Worm (Caenorhabditis elegans) whole organism, L4/young adult: ENCODE data around the gene tbx-35.
A peak's percentile ranks its signal among the peaks of the same experiment; 100 is the strongest.
"Not testable (repeated sequence)": the region's sequence is repeated elsewhere in the genome, so short reads cannot be mapped to it uniquely, and the experiment has no call there.

Source experiments
- W03F9.2 ChIP-seq: fragments of 150-350 bp; optimal IDR thresholded peaks from 2 replicates; lab custom pipeline; 2014; ENCODE audit warnings: missing biosample characterization, missing genetic modification characterization
- dao-5 ChIP-seq: sonication (generic microtip); optimal IDR thresholded peaks from 2 replicates; lab custom pipeline; 2016; ENCODE audit warnings: missing genotype, missing genetic modification characterization, moderate library complexity, missing compliant biosample characterization
- him-1 ChIP-seq: sonication (generic microtip); optimal IDR thresholded peaks from 2 replicates; lab custom pipeline; 2016; ENCODE audit warnings: missing genotype, missing genetic modification reagents, missing genetic modification characterization, missing compliant biosample characterization

Gene tbx-35

ce11 chrII:5544764-5545163, 19.6 kb upstream of the tbx-35 start, which contains the start of gene ins-13:
ins-13 (minus strand) TSS chrII:5544864.
- TF ChIP-seq him-1 (tag; lab: Kevin White, UChicago) (no peak), W03F9.2 (tag; lab: Kevin White, UChicago) (no peak), dao-5 (tag; lab: Kevin White, UChicago) (no peak)

DNA sequence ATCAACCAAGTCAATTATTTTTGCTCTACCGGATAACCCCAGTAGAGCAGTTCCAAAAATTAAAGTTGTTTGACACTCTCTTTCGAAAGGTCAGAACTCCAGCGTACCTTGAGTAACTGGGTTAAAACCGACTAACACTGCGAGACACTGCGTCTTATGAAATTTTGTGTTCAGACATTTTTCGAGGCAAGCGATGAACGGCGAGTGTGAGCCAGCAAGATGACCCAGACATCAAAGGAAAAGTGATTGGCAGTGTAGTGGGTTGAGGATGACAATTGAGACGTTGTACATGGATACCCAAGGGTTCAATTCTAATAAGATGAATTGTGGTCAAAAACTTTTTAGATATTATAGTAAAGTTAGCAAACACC, 18.9 kb upstream of the tbx-35 start:
- no peak for TF ChIP-seq dao-5 (tag; lab: Kevin White, UChicago)
- TF ChIP-seq him-1 (tag; lab: Kevin White, UChicago): no peak
- no peak for TF ChIP-seq W03F9.2 (tag; lab: Kevin White, UChicago)

DNA sequence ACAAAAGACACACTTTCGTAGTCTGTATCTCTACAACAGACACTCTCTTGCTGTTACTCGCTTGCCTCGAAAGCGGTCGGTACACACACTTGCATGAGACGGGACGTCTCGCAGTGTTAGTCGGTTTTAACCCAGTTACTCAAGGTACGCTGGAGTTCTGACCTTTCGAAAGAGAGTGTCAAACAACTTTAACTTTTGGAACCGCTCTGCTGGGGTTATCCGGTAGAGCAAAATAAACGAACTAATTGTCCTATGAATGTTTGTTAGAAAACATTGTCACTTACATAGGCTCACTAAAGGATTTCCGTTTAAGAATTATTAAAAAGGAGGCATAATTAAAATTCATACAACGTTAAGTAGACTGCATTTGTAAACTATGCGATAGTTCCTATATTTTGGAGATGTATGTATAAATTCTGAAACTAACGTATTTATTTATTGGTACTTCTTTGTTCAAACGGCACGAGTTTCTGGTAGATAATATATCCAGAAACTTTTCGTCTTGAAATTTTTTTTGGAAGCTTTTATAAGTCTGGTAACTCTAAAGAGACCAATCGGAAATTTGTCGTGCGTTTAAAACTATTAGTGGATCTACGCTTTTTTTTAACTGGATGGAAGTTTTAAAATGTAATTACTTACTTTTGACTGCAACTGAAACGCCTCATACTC, 18.4 kb upstream of the tbx-35 start:
- TF ChIP-seq dao-5 (tag; lab: Kevin White, UChicago): peak; percentile 89
- TF ChIP-seq him-1 (tag; lab: Kevin White, UChicago): peak; percentile 98
- peak; percentile 80 for TF ChIP-seq W03F9.2 (tag; lab: Kevin White, UChicago)

DNA sequence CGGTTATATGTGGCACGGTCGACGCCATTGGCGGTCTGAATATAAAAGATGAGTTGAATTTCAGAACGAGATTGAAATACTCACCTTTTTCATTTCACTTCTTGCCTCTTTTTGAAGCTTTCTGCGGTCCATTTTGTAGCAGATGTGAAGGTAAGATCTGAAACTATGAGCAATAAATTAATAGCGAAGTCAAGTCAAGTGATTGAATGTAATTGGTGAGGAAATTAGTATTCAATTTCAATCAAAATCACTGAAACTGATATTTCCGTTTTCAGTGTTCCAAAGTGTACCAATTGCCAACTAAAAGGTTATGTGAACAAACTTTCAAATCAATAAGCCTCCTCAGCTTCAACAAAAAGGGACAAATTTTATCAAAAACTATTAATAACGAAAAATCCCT, 16.5 kb upstream of the tbx-35 start, which contains the start of gene C17C3.24:
C17C3.24 (minus strand) TSS at position 101 of the 400 bp plus-strand sequence.
- no peak for TF ChIP-seq dao-5 (tag; lab: Kevin White, UChicago)
- no peak for TF ChIP-seq W03F9.2 (tag; lab: Kevin White, UChicago)
- TF ChIP-seq him-1 (tag; lab: Kevin White, UChicago): no peak

DNA sequence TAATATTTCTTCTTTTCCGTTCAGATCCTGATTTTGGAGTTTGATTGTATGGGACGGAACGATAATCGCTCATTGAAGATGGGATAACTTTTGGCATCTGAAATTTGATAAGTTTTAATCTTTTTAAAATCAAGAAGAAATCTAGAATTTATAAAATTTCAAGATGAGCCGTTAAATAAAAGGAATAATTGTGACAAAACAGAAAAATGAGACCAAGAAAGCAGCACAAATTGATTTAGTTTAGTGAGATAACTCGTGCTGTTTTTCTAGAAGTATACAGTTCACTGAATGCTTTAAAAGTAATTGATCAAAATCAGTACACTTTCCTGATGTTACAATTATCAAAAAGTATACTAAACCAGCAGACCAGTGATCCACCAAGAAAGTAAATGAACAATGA, 14.9 kb upstream of the tbx-35 start, which contains the start of gene hlh-27:
hlh-27 (minus strand) TSS at position 101 of the 400 bp plus-strand sequence.
- not testable (repeated sequence) for TF ChIP-seq him-1, W03F9.2, dao-5 (tag; lab: Kevin White, UChicago)

ce11 chrII:5537524-5537923, 12.3 kb upstream of the tbx-35 start, which contains the start of gene C17C3.11:
C17C3.11 (plus strand) TSS chrII:5537824.
- TF ChIP-seq W03F9.2 (tag; lab: Kevin White, UChicago): no peak
- no peak for TF ChIP-seq dao-5 (tag; lab: Kevin White, UChicago)
- TF ChIP-seq him-1 (tag; lab: Kevin White, UChicago): no peak

ce11 chrII:5537078-5537477, 11.9 kb upstream of the tbx-35 start:
- no peak for TF ChIP-seq W03F9.2 (tag; lab: Kevin White, UChicago)
- TF ChIP-seq dao-5 (tag; lab: Kevin White, UChicago): no peak
- no peak for TF ChIP-seq him-1 (tag; lab: Kevin White, UChicago)

DNA sequence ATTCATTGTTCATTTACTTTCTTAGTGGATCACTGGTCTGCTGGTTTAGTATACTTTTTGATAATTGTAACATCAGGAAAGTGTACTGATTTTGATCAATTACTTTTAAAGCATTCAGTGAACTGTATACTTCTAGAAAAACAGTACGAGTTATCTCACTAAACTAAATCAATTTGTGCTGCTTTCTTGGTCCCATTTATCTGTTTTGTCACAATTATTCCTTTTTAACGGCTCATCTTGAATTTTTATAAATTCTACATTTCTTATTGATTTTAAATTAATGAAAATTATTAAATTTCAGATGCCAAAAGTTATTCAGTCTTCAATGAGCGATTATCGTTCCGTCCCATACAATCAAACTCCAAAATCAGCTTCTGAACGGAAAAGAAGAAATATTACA, 9.7 kb upstream of the tbx-35 start, which contains the start of gene hlh-25:
hlh-25 (plus strand) TSS at position 301 of the 400 bp plus-strand sequence.
- TF ChIP-seq him-1, dao-5, W03F9.2 (tag; lab: Kevin White, UChicago): not testable (repeated sequence)

ce11 chrII:5533642-5534041, 8.4 kb upstream of the tbx-35 start, which contains the start of gene hlh-26:
hlh-26 (minus strand) TSS chrII:5533742.
- TF ChIP-seq dao-5 (tag; lab: Kevin White, UChicago) (no peak), W03F9.2 (tag; lab: Kevin White, UChicago) (no peak), him-1 (tag; lab: Kevin White, UChicago) (no peak)

- TF ChIP-seq W03F9.2 (tag; lab: Kevin White, UChicago): no peak
- TF ChIP-seq dao-5 (tag; lab: Kevin White, UChicago): no peak
- TF ChIP-seq him-1 (tag; lab: Kevin White, UChicago): no peak
These were observed 6.7 kb upstream of the tbx-35 start, which contains the start of gene C17C3.9 for ce11 chrII:5531855-5532328. C17C3.9 (minus strand) TSS chrII:5532278.

DNA sequence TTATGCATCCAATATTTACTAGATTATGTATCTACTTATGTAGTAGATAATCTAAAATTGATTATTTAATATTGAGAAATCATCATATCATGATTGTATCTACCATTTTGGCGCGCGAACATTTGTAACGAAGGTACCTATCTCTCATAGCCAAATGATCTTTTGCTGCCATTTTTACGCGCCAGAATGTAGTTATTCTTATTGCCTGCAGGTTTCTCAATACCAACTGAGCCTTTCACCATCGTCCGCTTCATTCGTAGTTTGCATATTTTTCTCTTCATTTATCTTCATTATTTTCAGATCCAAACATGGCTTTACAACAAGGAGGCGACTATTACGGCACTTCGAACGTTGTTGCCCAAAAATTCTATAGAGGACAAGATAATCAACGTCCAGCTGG, 2.6 kb upstream of the tbx-35 start, which contains the start of gene ZK177.1:
ZK177.1 (plus strand) TSS at position 301 of the 400 bp plus-strand sequence.
- TF ChIP-seq W03F9.2 (tag; lab: Kevin White, UChicago) (no peak), dao-5 (tag; lab: Kevin White, UChicago) (no peak), him-1 (tag; lab: Kevin White, UChicago) (no peak)

DNA sequence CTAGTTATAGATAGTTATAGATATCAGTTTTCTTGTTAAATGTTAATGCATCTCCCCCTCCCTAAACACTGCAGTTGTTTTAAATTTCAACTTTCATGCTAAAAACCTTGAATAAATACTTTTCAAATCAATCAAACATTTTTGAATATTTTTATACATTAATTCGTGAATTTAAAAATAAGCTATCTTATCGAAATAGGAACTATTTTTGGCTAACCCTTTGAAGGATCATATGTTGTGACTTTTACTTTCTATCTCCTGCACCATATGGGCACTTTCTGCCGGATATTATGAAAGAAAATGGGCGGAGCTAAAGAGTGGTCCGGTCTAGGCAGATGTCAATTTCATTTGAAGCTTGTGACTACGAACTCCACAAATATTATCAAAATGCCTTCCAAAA, 2.6 kb downstream of the tbx-35 start, which contains the start of gene ZK177.11:
ZK177.11 (plus strand) TSS at position 301 of the 400 bp plus-strand sequence.
- no peak for TF ChIP-seq dao-5 (tag; lab: Kevin White, UChicago)
- no peak for TF ChIP-seq W03F9.2 (tag; lab: Kevin White, UChicago)
- TF ChIP-seq him-1 (tag; lab: Kevin White, UChicago): no peak

- TF ChIP-seq dao-5 (tag; lab: Kevin White, UChicago) (no peak), him-1 (tag; lab: Kevin White, UChicago) (no peak), W03F9.2 (tag; lab: Kevin White, UChicago) (no peak)
These were observed 3.8 kb downstream of the tbx-35 start, which contains the start of gene ZK177.12 for ce11 chrII:5521411-5521810. ZK177.12 (plus strand) TSS chrII:5521711.
